Worm (Caenorhabditis elegans) whole organism, L2 larva: Measurements from ENCODE around the gene T05A1.5.
A peak's percentile ranks its signal among the peaks of the same experiment; 100 is the strongest.

Experiments used
- C34F6.9 ChIP-seq: fragments of 150-350 bp; optimal IDR thresholded peaks from 2 replicates; lab custom pipeline; 2014; ENCODE audit warnings: missing biosample characterization, missing genetic modification characterization
- F13H6.1 ChIP-seq: sonication (generic microtip); optimal IDR thresholded peaks from 2 replicates; lab custom pipeline; 2016; ENCODE audit warnings: missing genetic modification characterization, missing compliant biosample characterization
- Y55F3AM.14 ChIP-seq: fragments of 200-800 bp; sonication (Bioruptor generic); optimal IDR thresholded peaks from 2 replicates; lab custom pipeline; 2018; ENCODE audit warnings: mild to moderate bottlenecking, missing genetic modification characterization, missing compliant biosample characterization
- ZK546.5 ChIP-seq: sonication (generic microtip); optimal IDR thresholded peaks from 2 replicates; lab custom pipeline; 2017; ENCODE audit warnings: missing biosample characterization, missing genetic modification characterization
- aly-2 ChIP-seq: fragments of 150-350 bp; optimal IDR thresholded peaks from 2 replicates; lab custom pipeline; 2014; ENCODE audit warnings: missing biosample characterization, missing genetic modification characterization
- blmp-1 ChIP-seq: sonication (generic microtip); optimal IDR thresholded peaks from 2 replicates; lab custom pipeline; 2017; ENCODE audit warnings: missing genetic modification characterization, mild to moderate bottlenecking, missing compliant biosample characterization, antibody characterized with exemption, moderate library complexity; ENCODE audit not compliant: insufficient read depth
- ceh-16 ChIP-seq: fragments of 150-350 bp; optimal IDR thresholded peaks from 2 replicates; lab custom pipeline; 2014; ENCODE audit warnings: missing biosample characterization, missing genetic modification characterization
- ceh-82 ChIP-seq: fragments of 150-350 bp; optimal IDR thresholded peaks from 2 replicates; lab custom pipeline; 2014; ENCODE audit warnings: missing biosample characterization, missing genetic modification characterization
- crh-2 ChIP-seq: sonication (generic microtip); optimal IDR thresholded peaks from 2 replicates; lab custom pipeline; 2017; ENCODE audit warnings: missing biosample characterization, missing genetic modification characterization
- elt-3 ChIP-seq: sonication (generic microtip); optimal IDR thresholded peaks from 2 replicates; lab custom pipeline; 2017; ENCODE audit warnings: missing biosample characterization, missing genetic modification characterization
- fos-1 ChIP-seq: fragments of 150-350 bp; optimal IDR thresholded peaks from 2 replicates; lab custom pipeline; 2014; ENCODE audit warnings: missing biosample characterization, missing genetic modification characterization
- gmeb-1 ChIP-seq: fragments of 150-350 bp; optimal IDR thresholded peaks from 2 replicates; lab custom pipeline; 2014; ENCODE audit warnings: missing biosample characterization, missing genetic modification characterization
- lin-11 ChIP-seq: fragments of 150-350 bp; sonication (generic microtip); optimal IDR thresholded peaks from 2 replicates; lab custom pipeline; 2014; ENCODE audit warnings: missing biosample characterization, missing genetic modification characterization, inconsistent platforms, mixed read lengths
- lin-13 ChIP-seq: fragments of 150-350 bp; optimal IDR thresholded peaks from 2 replicates; lab custom pipeline; 2014; ENCODE audit warnings: missing biosample characterization, missing genetic modification reagents, missing genetic modification characterization
- lsy-2 ChIP-seq, 2 experiments: fragments of 150-350 bp in 1 of 2; sonication (generic microtip) in 1 of 2; optimal IDR thresholded peaks; 2 replicates each; lab custom pipeline; 2014 to 2017; ENCODE audit warnings: missing biosample characterization in 2 of 2, missing genetic modification characterization in 2 of 2
- nhr-10 ChIP-seq: sonication (generic microtip); optimal IDR thresholded peaks from 2 replicates; lab custom pipeline; 2017; ENCODE audit warnings: missing biosample characterization, missing genetic modification characterization
- nhr-11 ChIP-seq: fragments of 150-350 bp; optimal IDR thresholded peaks from 2 replicates; lab custom pipeline; 2014; ENCODE audit warnings: missing biosample characterization, missing genetic modification characterization
- nhr-129 ChIP-seq: fragments of 150-350 bp; optimal IDR thresholded peaks from 2 replicates; lab custom pipeline; 2014; ENCODE audit warnings: missing biosample characterization, missing genetic modification characterization
- nhr-21 ChIP-seq: fragments of 150-350 bp; optimal IDR thresholded peaks from 2 replicates; lab custom pipeline; 2014; ENCODE audit warnings: missing biosample characterization, missing genetic modification characterization
- nhr-23 ChIP-seq: fragments of 150-350 bp; optimal IDR thresholded peaks from 2 replicates; lab custom pipeline; 2014; ENCODE audit warnings: missing biosample characterization, missing genetic modification reagents, missing genetic modification characterization
- nhr-237 ChIP-seq: fragments of 150-350 bp; optimal IDR thresholded peaks from 2 replicates; lab custom pipeline; 2014; ENCODE audit warnings: missing biosample characterization, missing genetic modification characterization
- nhr-25 ChIP-seq: fragments of 150-350 bp; sonication (generic microtip); optimal IDR thresholded peaks from 3 replicates; lab custom pipeline; 2014; ENCODE audit warnings: missing biosample characterization, missing genetic modification characterization
- nhr-6 ChIP-seq: fragments of 150-350 bp; optimal IDR thresholded peaks from 2 replicates; lab custom pipeline; 2014; ENCODE audit warnings: missing biosample characterization, missing genetic modification characterization
- peb-1 ChIP-seq: fragments of 150-350 bp; optimal IDR thresholded peaks from 2 replicates; lab custom pipeline; 2014; ENCODE audit warnings: missing biosample characterization, missing genetic modification characterization
- sem-4 ChIP-seq: fragments of 150-350 bp; optimal IDR thresholded peaks from 2 replicates; lab custom pipeline; 2014; ENCODE audit warnings: missing biosample characterization, missing genetic modification reagents, missing genetic modification characterization
- sma-3 ChIP-seq: sonication (generic microtip); optimal IDR thresholded peaks from 2 replicates; lab custom pipeline; 2016; ENCODE audit warnings: missing genetic modification reagents, missing genetic modification characterization, missing compliant biosample characterization
- sma-9 ChIP-seq, 2 experiments: fragments of 150-350 bp in 1 of 2; sonication (generic microtip) in 1 of 2; optimal IDR thresholded peaks; 2 replicates each; lab custom pipeline; 2014 to 2016; ENCODE audit warnings: missing genetic modification characterization in 2 of 2, mild to moderate bottlenecking in 1 of 2, missing biosample characterization in 1 of 2, missing compliant biosample characterization in 1 of 2, missing genetic modification reagents in 1 of 2, moderate library complexity in 1 of 2
- snpc-4 ChIP-seq: fragments of 150-350 bp; optimal IDR thresholded peaks from 2 replicates; lab custom pipeline; 2014; ENCODE audit warnings: missing biosample characterization, missing genetic modification characterization
- unc-55 ChIP-seq: fragments of 150-350 bp; sonication (generic microtip); optimal IDR thresholded peaks from 3 replicates; lab custom pipeline; 2014; ENCODE audit warnings: missing biosample characterization, missing genetic modification reagents, missing genetic modification characterization
- unc-62 ChIP-seq: fragments of 150-350 bp; optimal IDR thresholded peaks from 2 replicates; lab custom pipeline; 2014; ENCODE audit warnings: missing biosample characterization, missing genetic modification reagents, missing genetic modification characterization
- zag-1 ChIP-seq: fragments of 150-350 bp; optimal IDR thresholded peaks from 2 replicates; lab custom pipeline; 2014; ENCODE audit warnings: missing biosample characterization, missing genetic modification characterization
- ztf-1 ChIP-seq: fragments of 200-800 bp; sonication (Bioruptor generic); conservative IDR thresholded peaks from 2 replicates; pipeline ENCODE4 v1.3.6; 2022; ENCODE audit warnings: missing genetic modification characterization, missing compliant biosample characterization
- ztf-11 ChIP-seq: sonication (generic microtip); optimal IDR thresholded peaks from 2 replicates; lab custom pipeline; 2017; ENCODE audit warnings: missing biosample characterization, missing genetic modification characterization

Gene T05A1.5

ce11 chrIV:9516831-9517230 lies 29.3 kb upstream of the T05A1.5 start, which contains the start of gene C33A12.19 (continued):
- TF ChIP-seq blmp-1 = peak; percentile 59
- TF ChIP-seq F13H6.1 (tag; lab: Kevin White, UChicago) = no peak
- no peak for TF ChIP-seq nhr-237
- peak; percentile 19 for TF ChIP-seq nhr-129
- no peak for TF ChIP-seq nhr-11 (tag; lab: Kevin White, UChicago)
- TF ChIP-seq nhr-6 (tag; lab: Kevin White, UChicago) = no peak
- TF ChIP-seq aly-2 = no peak
- no peak for TF ChIP-seq sem-4 (tag; lab: Kevin White, UChicago)
- TF ChIP-seq ztf-1 (GFP tag; lab: Robert Waterston, UW) = no peak
- peak; percentile 53 for TF ChIP-seq sma-3 (GFP tag; lab: Kevin White, UChicago)
- TF ChIP-seq peb-1 (tag; lab: Kevin White, UChicago) = no peak
- no peak for TF ChIP-seq elt-3
- peak; percentile 30 for TF ChIP-seq fos-1 (tag; lab: Kevin White, UChicago)
- no peak for TF ChIP-seq ceh-82 (tag; lab: Kevin White, UChicago)

DNA sequence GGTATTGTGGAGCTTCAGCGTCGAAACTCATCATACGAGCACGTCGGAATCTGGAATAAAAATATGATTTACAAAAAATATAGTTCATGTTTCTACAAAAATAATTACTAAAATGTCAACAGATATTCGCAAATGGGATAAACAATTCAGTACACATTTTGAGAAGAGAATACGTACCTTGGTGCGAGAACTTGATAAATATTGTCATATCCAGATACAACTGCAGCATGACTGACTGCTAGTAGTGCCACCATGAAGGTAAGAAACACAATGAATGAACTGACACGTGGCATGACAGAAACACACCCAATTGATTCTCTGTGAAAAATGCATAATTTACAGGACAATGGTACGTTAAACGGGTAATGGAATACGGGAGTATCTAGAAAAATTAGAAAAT lies 27.5 kb upstream of the T05A1.5 start, which contains the start of gene nlp-35:
nlp-35 (minus strand) TSS at position 319 of the 400 bp plus-strand sequence.
- TF ChIP-seq ceh-16 = no peak
- peak; percentile 25 for TF ChIP-seq nhr-21 (tag; lab: Kevin White, UChicago)

DNA sequence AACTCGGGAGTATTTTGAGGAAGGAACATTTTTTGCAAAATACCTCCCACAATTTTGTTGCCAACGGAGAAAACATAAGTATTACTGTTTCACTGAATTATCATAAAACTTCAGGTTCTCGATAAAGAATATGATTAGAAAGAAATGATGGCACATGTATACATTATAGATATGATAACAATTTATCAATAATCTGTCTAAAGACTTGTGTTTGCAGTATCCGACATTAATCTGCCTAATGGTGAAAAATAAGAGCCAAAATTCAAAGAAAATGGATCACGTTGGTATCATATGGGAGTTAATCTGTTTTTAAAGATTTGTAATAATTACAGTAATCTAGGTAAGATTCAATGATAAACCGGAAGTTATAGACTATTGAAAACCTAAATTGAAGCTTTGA lies 25.5 kb upstream of the T05A1.5 start:
- TF ChIP-seq ceh-82 (tag; lab: Kevin White, UChicago) (no peak), nhr-23 (tag; lab: Kevin White, UChicago) (no peak), blmp-1 (no peak), nhr-10 (tag; lab: Kevin White, UChicago) (no peak), gmeb-1 (tag; lab: Kevin White, UChicago) (no peak), peb-1 (tag; lab: Kevin White, UChicago) (no peak)

- TF ChIP-seq lin-11 = no peak
These were observed 22.9 kb upstream of the T05A1.5 start for ce11 chrIV:9523139-9523538.

- TF ChIP-seq sma-9 (GFP tag; optimal IDR thresholded peaks at IDR 0.05; lab: Kevin White, UChicago) (peak; percentile 12), sma-9 (tag; optimal IDR thresholded peaks at IDR 0.05; lab: Kevin White, UChicago) (no peak), snpc-4 (tag; lab: Kevin White, UChicago) (peak; percentile 68), Y55F3AM.14 (GFP tag; lab: Kevin White, UChicago) (no peak), lsy-2 (tag; optimal IDR thresholded peaks at IDR 0.05; lab: Kevin White, UChicago) (peak in 1 of 2 experiments; percentile 70), ztf-11 (tag; lab: Kevin White, UChicago) (no peak), fos-1 (tag; lab: Kevin White, UChicago) (peak; percentile 6), unc-62 (no peak), zag-1 (tag; lab: Kevin White, UChicago) (no peak), crh-2 (tag; lab: Kevin White, UChicago) (peak; percentile 36), gmeb-1 (tag; lab: Kevin White, UChicago) (peak; percentile 87), nhr-25 (tag; lab: Kevin White, UChicago) (peak; percentile 21), unc-55 (GFP tag; lab: Kevin White, UChicago) (peak; percentile 33), lin-13 (GFP tag; lab: Kevin White, UChicago) (peak; percentile 27), C34F6.9 (tag; lab: Kevin White, UChicago) (peak; percentile 39), sma-3 (GFP tag; lab: Kevin White, UChicago) (peak; percentile 28), nhr-11 (tag; lab: Kevin White, UChicago) (no peak), ZK546.5 (no peak)
- TF ChIP-seq, all 48 proteins: peak for 11
These were observed 21.1 kb upstream of the T05A1.5 start, which contains the start of gene ndua-5 for ce11 chrIV:9524849-9525460. TSS of gene ndua-5 (minus strand) at chrIV:9524899.
